Fruit fly (Drosophila melanogaster): ENCODE results near the gene Sirt7.

Gene Sirt7

DNA sequence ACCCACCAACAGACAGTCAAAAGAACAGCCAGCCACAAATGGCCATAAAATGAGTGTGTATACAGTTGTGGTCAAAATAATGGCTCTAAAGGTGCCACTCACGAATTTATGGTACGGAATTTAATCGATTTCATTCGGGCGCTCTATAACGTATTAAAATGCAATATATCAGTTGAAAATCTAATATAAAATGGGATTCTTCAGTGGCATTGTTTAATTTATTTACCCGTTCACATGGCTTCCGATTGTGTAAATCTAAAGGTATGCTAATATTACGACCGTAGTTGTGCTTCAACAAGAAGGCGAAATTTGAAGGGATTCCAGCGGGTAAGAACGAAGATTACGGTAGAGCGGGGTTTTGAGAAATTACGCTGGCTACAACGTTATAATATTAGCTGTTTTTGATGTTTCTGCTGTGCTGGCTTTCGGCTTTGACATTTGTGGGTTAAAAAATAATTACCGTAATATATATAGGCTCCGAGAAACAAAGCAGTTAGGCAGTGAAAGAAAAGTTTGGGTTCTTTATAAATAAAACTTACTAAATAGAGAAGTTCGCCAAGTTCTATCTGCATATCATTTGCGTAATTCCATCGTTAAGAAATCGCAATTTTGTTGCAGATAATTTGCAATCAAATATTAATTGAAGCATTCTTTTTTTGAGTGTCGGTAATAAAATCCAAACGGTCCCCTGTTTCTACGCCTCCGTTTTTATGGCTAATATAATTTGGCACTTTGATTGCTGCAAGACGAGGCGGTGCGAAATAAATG lies 20.1 kb downstream of the Sirt7 start (continued):
- TF ChIP-seq Dll (GFP tag; IDR thresholded peaks at IDR 0.05; ENCODE audit: partially characterized antibody) = no peak
- no peak for TF ChIP-seq CG1792 (GFP tag; optimal IDR thresholded peaks at IDR 0.05)
- peak; percentile 24; the same call in 1 of the 3 replicates for TF ChIP-seq row (GFP tag; IDR thresholded peaks at IDR 0.05)
- TF ChIP-seq Vsx1 (GFP tag; optimal IDR thresholded peaks at IDR 0.05) = no peak
- TF ChIP-seq D19A (tag; optimal IDR thresholded peaks at IDR 0.05) = no peak
- TF ChIP-seq CG8281 (tag; optimal IDR thresholded peaks at IDR 0.05) = no peak
- no peak for TF ChIP-seq az2 (GFP tag; optimal IDR thresholded peaks at IDR 0.05)
- TF ChIP-seq CG5180 (GFP tag; optimal IDR thresholded peaks at IDR 0.05) = no peak
- TF ChIP-seq CG6272 (GFP tag; IDR thresholded peaks at IDR 0.05) = no peak
- TF ChIP-seq CG7786 (GFP tag; optimal IDR thresholded peaks at IDR 0.05) = peak; percentile 9
- TF ChIP-seq CG11696 (GFP tag; IDR thresholded peaks at IDR 0.05) = peak; percentile 70
- TF ChIP-seq chn (GFP tag; optimal IDR thresholded peaks at IDR 0.05) = no peak
- TF ChIP-seq CG8089 (GFP tag; optimal IDR thresholded peaks at IDR 0.05) = no peak
- TF ChIP-seq CG2120 (GFP tag; optimal IDR thresholded peaks at IDR 0.05) = peak; percentile 47
- TF ChIP-seq ATbp (GFP tag; optimal IDR thresholded peaks at IDR 0.05) = no peak
- TF ChIP-seq hb (GFP tag; IDR thresholded peaks at IDR 0.05; ENCODE audit: partially characterized antibody) = no peak
- no peak for TF ChIP-seq pfk (GFP tag; optimal IDR thresholded peaks at IDR 0.05)
- TF ChIP-seq CG15269 (tag; optimal IDR thresholded peaks at IDR 0.05) = peak; percentile 23
- no peak for TF ChIP-seq fd96Cb (tag; optimal IDR thresholded peaks at IDR 0.05)
- peak; percentile 6 for TF ChIP-seq Ssrp (tag; optimal IDR thresholded peaks at IDR 0.05)
- TF ChIP-seq Xbp1 (GFP tag; optimal IDR thresholded peaks at IDR 0.05) = peak; percentile 25
- peak; percentile 13 for TF ChIP-seq Blimp-1 (GFP tag; optimal IDR thresholded peaks at IDR 0.05)
- no peak for TF ChIP-seq bbx (GFP tag; IDR thresholded peaks at IDR 0.05; ENCODE audit: partially characterized antibody)
- TF ChIP-seq CG9797 (GFP tag; optimal IDR thresholded peaks at IDR 0.05) = no peak
- no peak for TF ChIP-seq emc (GFP tag; optimal IDR thresholded peaks at IDR 0.05)
- no peak for TF ChIP-seq CG1529 (GFP tag; optimal IDR thresholded peaks at IDR 0.05)
- TF ChIP-seq kay (GFP tag; optimal IDR thresholded peaks at IDR 0.05) = no peak
- no peak for TF ChIP-seq CG6791 (GFP tag; IDR thresholded peaks at IDR 0.05; ENCODE audit: partially characterized antibody)
- no peak for TF ChIP-seq pb (GFP tag; optimal IDR thresholded peaks at IDR 0.05)
- TF ChIP-seq CG11398 (GFP tag; optimal IDR thresholded peaks at IDR 0.05) = no peak
- TF ChIP-seq pita (GFP tag; optimal IDR thresholded peaks at IDR 0.05) = no peak
- no peak for TF ChIP-seq CG3838 (GFP tag; optimal IDR thresholded peaks at IDR 0.05)
- TF ChIP-seq CG2129 (GFP tag; IDR thresholded peaks at IDR 0.05; ENCODE audit: partially characterized antibody) = no peak
- TF ChIP-seq D (optimal IDR thresholded peaks at IDR 0.05) = no peak
- TF ChIP-seq D (GFP tag; optimal IDR thresholded peaks at IDR 0.05) = no peak
- no peak for TF ChIP-seq fu2 (GFP tag; optimal IDR thresholded peaks at IDR 0.05)
- TF ChIP-seq CG2889 (GFP tag; IDR thresholded peaks at IDR 0.05) = no peak
- TF ChIP-seq btn (GFP tag; optimal IDR thresholded peaks at IDR 0.05) = no peak
- no peak for TF ChIP-seq schlank (tag; optimal IDR thresholded peaks at IDR 0.05)
- peak; percentile 13 for TF ChIP-seq CG12391 (tag; optimal IDR thresholded peaks at IDR 0.05)
- peak; percentile 56 for TF ChIP-seq CG12769 (tag; optimal IDR thresholded peaks at IDR 0.05)
- TF ChIP-seq CG13123 (GFP tag; optimal IDR thresholded peaks at IDR 0.05) = no peak
- TF ChIP-seq bab2 (GFP tag; optimal IDR thresholded peaks at IDR 0.05) = no peak
- peak; percentile 24 for TF ChIP-seq cwo (GFP tag; optimal IDR thresholded peaks at IDR 0.05)
- TF ChIP-seq wdn (GFP tag; IDR thresholded peaks at IDR 0.05) = 0 out of 2 replicates have a peak, but pooled peaks have one; percentile 20
- no peak for TF ChIP-seq CG9215 (GFP tag; IDR thresholded peaks at IDR 0.05)
- TF ChIP-seq sd (tag; optimal IDR thresholded peaks at IDR 0.05) = peak; percentile 12
- TF ChIP-seq Ets97D (GFP tag; optimal IDR thresholded peaks at IDR 0.05) = no peak
- peak; percentile 23 for TF ChIP-seq Mad (GFP tag; optimal IDR thresholded peaks at IDR 0.05)

Measured in whole organism, embryonic.